Worm (Caenorhabditis elegans) whole organism, early embryonic: Measurements from ENCODE around the gene bus-4.
"Not testable (repeated sequence)": the region's sequence is repeated elsewhere in the genome, so short reads cannot be mapped to it uniquely, and the experiment has no call there.

Experiments
- ama-1 ChIP-seq: fragments of 150-350 bp; optimal IDR thresholded peaks from 2 replicates; lab custom pipeline; 2014
- ceh-13 ChIP-seq: fragments of 200-800 bp; sonication (Bioruptor generic); optimal IDR thresholded peaks from 2 replicates; lab custom pipeline; 2018; ENCODE audit warnings: mild to moderate bottlenecking, missing genetic modification characterization, missing compliant biosample characterization
- sea-1 ChIP-seq: fragments of 200-800 bp; sonication (Bioruptor generic); conservative IDR thresholded peaks from 2 replicates; pipeline ENCODE4 v1.3.6; 2022; ENCODE audit warnings: missing genetic modification characterization, missing compliant biosample characterization

DNA sequence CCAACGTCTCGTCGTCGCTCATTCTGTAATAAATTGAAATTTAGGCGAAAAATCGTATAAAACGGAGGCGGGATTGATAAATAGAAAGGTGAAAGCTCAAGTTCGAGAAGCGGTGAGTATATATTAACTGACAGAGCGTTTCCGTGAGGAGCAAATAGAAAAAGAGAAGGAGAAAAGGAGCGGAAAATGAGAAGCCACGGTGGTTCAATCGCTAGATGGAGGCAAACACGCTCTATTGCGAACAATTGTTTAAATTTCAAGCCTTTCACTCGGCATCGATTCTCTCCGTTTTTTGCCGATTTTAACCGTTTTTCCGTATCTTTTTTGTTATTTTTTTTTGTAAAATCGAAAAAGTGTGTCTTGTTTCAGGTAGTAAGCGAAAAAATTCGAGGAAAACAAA lies 27.7 kb downstream of the bus-4 start, which contains the start of gene miro-1:
- TF ChIP-seq sea-1 (GFP tag; lab: Robert Waterston, UW); ama-1; ceh-13: not testable (repeated sequence)
